Fruit fly (Drosophila melanogaster) whole organism, adult: Measurements from ENCODE around the gene CG15042.

Experiments used
- bab1 ChIP-seq: fragments of 200-800 bp; sonication (Bioruptor generic); optimal IDR thresholded peaks from 3 replicates; lab custom pipeline; 2019; ENCODE audit warnings: missing biosample characterization, mild to moderate bottlenecking, missing genetic modification characterization, moderate library complexity
- cic ChIP-seq: fragments of 200-800 bp; sonication (Bioruptor generic); optimal IDR thresholded peaks from 2 replicates; lab custom pipeline; 2017; ENCODE audit warnings: missing biosample characterization, mild to moderate bottlenecking, missing genetic modification characterization, moderate library complexity

DNA sequence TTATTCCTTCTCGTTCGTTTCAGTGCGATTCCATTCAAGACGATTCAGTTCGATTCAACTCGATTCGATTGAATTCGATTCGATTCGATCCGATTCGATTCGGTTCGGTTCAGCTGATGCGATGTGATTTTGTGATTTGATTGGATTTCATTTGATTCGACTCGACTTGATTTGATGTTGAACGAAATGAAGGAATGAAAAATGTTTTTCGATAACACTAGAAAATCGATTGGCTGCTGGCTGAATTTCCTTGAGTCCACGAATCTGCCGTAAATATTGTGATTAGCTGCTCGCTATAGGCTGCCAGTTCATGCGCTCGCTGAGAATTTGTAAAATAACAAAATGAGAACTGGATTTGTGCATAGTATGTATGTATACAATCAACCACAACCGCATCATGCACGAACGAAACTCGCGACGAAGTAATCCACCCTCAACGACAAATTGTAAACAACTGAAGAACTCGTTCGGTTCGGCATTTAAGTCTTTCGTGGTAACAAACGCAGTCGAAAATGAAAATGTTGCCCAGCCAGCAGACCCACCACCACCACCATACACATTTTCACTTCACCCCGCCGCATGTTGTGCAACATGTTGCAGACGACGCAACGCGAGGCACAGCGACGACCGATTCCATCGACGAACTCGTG lies 23.0 kb downstream of the CG15042 start, which contains the start of gene Wnt5:
- TF ChIP-seq cic (GFP tag; lab: Kevin White, UChicago) (no peak), bab1 (GFP tag; lab: Kevin White, UChicago) (no peak)
